Worm (Caenorhabditis elegans) whole organism, L4 larva: ENCODE measurements around the gene F22E5.11.
"Not testable (repeated sequence)": the region's sequence is repeated elsewhere in the genome, so short reads cannot be mapped to it uniquely, and the experiment has no call there.

Source experiments
- cey-2 ChIP-seq: sonication (generic microtip); optimal IDR thresholded peaks from 3 replicates; lab custom pipeline; 2017; ENCODE audit warnings: missing genetic modification characterization, mild to moderate bottlenecking, missing compliant biosample characterization, antibody characterized with exemption, borderline replicate concordance; ENCODE audit not compliant: insufficient read depth
- gei-8 ChIP-seq: fragments of 200-800 bp; sonication (Bioruptor generic); optimal IDR thresholded peaks from 2 replicates; lab custom pipeline; 2018; ENCODE audit warnings: mild to moderate bottlenecking, missing genetic modification characterization, missing compliant biosample characterization
- ztf-11 ChIP-seq: fragments of 150-350 bp; optimal IDR thresholded peaks from 2 replicates; lab custom pipeline; 2014; ENCODE audit warnings: missing biosample characterization, missing genetic modification characterization

Gene F22E5.11

ce11 chrII:2600176-2600575 is 44.2 kb downstream of the F22E5.11 start, which contains the start of gene F33H12.1:
TSS of gene F33H12.1 (plus strand) at chrII:2600476.
- TF ChIP-seq gei-8 (GFP tag; lab: Kevin White, UChicago); ztf-11 (tag; lab: Kevin White, UChicago); cey-2 (tag; lab: Kevin White, UChicago): not testable (repeated sequence)
